Worm (Caenorhabditis elegans) whole organism, L4 larva: Measurements from ENCODE around the gene zzz-1.

ENCODE experiments used
- R02D3.7 ChIP-seq: fragments of 150-350 bp; sonication (generic microtip); optimal IDR thresholded peaks from 3 replicates; lab custom pipeline; 2014; ENCODE audit warnings: missing biosample characterization, missing genetic modification characterization
- T20F7.1 ChIP-seq: fragments of 200-800 bp; sonication (Bioruptor generic); optimal IDR thresholded peaks from 2 replicates; lab custom pipeline; 2018; ENCODE audit warnings: mild to moderate bottlenecking, missing genetic modification characterization, missing compliant biosample characterization
- T26A8.4 ChIP-seq: fragments of 200-800 bp; sonication (Bioruptor generic); IDR thresholded peaks from 2 replicates; pipeline ENCODE4 v1.3.6; 2022; ENCODE audit warnings: missing genetic modification characterization, missing compliant biosample characterization
- Y5F2A.4 ChIP-seq: fragments of 200-800 bp; sonication (Bioruptor generic); optimal IDR thresholded peaks from 2 replicates; lab custom pipeline; 2018; ENCODE audit warnings: mild to moderate bottlenecking, missing genetic modification characterization, missing compliant biosample characterization
- aha-1 ChIP-seq: fragments of 150-350 bp; peaks from one replicate; lab custom pipeline; 2014; ENCODE audit warnings: missing biosample characterization, missing genetic modification characterization
- aly-2 ChIP-seq: sonication (generic microtip); optimal IDR thresholded peaks from 2 replicates; lab custom pipeline; 2018; ENCODE audit warnings: missing biosample characterization, missing genetic modification characterization
- arid-1 ChIP-seq: fragments of 200-800 bp; sonication (Bioruptor generic); conservative IDR thresholded peaks from 2 replicates; pipeline ENCODE4 v1.3.6; 2022; ENCODE audit warnings: missing genetic modification reagents, missing genetic modification characterization, missing compliant biosample characterization
- attf-4 ChIP-seq: sonication (generic microtip); optimal IDR thresholded peaks from 3 replicates; lab custom pipeline; 2017; ENCODE audit warnings: missing biosample characterization, missing genetic modification characterization
- ceh-20 ChIP-seq: fragments of 200-800 bp; sonication (Bioruptor generic); IDR thresholded peaks from 2 replicates; pipeline ENCODE4 v1.3.6; 2022; ENCODE audit warnings: missing genetic modification reagents, missing genetic modification characterization, missing compliant biosample characterization
- ceh-28 ChIP-seq: fragments of 150-350 bp; optimal IDR thresholded peaks from 2 replicates; lab custom pipeline; 2014; ENCODE audit warnings: missing biosample characterization, missing genetic modification reagents, missing genetic modification characterization
- ceh-32 ChIP-seq: sonication (generic microtip); optimal IDR thresholded peaks from 2 replicates; lab custom pipeline; 2016; ENCODE audit warnings: mild to moderate bottlenecking, missing genetic modification characterization, missing compliant biosample characterization; ENCODE audit not compliant: poor library complexity
- ces-1 ChIP-seq: fragments of 150-350 bp; sonication (generic microtip); optimal IDR thresholded peaks from 4 replicates; lab custom pipeline; 2014; ENCODE audit warnings: missing biosample characterization, missing genetic modification reagents, missing genetic modification characterization
- cey-2 ChIP-seq: sonication (generic microtip); optimal IDR thresholded peaks from 3 replicates; lab custom pipeline; 2017; ENCODE audit warnings: missing genetic modification characterization, mild to moderate bottlenecking, missing compliant biosample characterization, antibody characterized with exemption, borderline replicate concordance; ENCODE audit not compliant: insufficient read depth
- ctbp-1 ChIP-seq: fragments of 200-800 bp; sonication (Bioruptor generic); IDR thresholded peaks from 2 replicates; pipeline ENCODE4 v1.3.6; 2022; ENCODE audit warnings: missing genetic modification reagents, missing genetic modification characterization, missing compliant biosample characterization
- daf-16 ChIP-seq, 3 experiments: sonication (generic microtip); optimal IDR thresholded peaks; 2 replicates each; lab custom pipeline; 2016 to 2017; ENCODE audit warnings: missing genetic modification characterization in 3 of 3, missing genetic modification reagents in 3 of 3, mild to moderate bottlenecking in 2 of 3, missing compliant biosample characterization in 2 of 3, missing biosample characterization in 1 of 3, moderate library complexity in 1 of 3
- dmd-6 ChIP-seq: fragments of 200-800 bp; sonication (Bioruptor generic); IDR thresholded peaks from 2 replicates; pipeline ENCODE4 v1.3.6; 2022; ENCODE audit warnings: missing genetic modification reagents, missing genetic modification characterization, missing compliant biosample characterization
- dmd-9 ChIP-seq: fragments of 200-800 bp; sonication (Bioruptor generic); IDR thresholded peaks from 2 replicates; pipeline ENCODE4 v1.3.6; 2022; ENCODE audit warnings: missing genetic modification reagents, missing genetic modification characterization, missing compliant biosample characterization
- dpl-1 ChIP-seq: fragments of 150-350 bp; optimal IDR thresholded peaks from 2 replicates; lab custom pipeline; 2014; ENCODE audit warnings: missing biosample characterization, missing genetic modification reagents, missing genetic modification characterization
- dve-1 ChIP-seq: sonication (generic microtip); optimal IDR thresholded peaks from 2 replicates; lab custom pipeline; 2017; ENCODE audit warnings: antibody characterized with exemption, mild to moderate bottlenecking, missing genetic modification characterization, missing compliant biosample characterization; ENCODE audit not compliant: insufficient read depth
- fkh-10 ChIP-seq: fragments of 150-350 bp; optimal IDR thresholded peaks from 2 replicates; lab custom pipeline; 2014; ENCODE audit warnings: missing biosample characterization, missing genetic modification reagents, missing genetic modification characterization
- fos-1 ChIP-seq: fragments of 150-350 bp; optimal IDR thresholded peaks from 2 replicates; lab custom pipeline; 2014; ENCODE audit warnings: missing biosample characterization, missing genetic modification characterization
- gei-8 ChIP-seq: fragments of 200-800 bp; sonication (Bioruptor generic); optimal IDR thresholded peaks from 2 replicates; lab custom pipeline; 2018; ENCODE audit warnings: mild to moderate bottlenecking, missing genetic modification characterization, missing compliant biosample characterization
- hif-1 ChIP-seq, 2 experiments: sonication (generic microtip); optimal IDR thresholded peaks; 2 replicates each; lab custom pipeline; 2016 to 2017; ENCODE audit warnings: missing compliant biosample characterization in 2 of 2, missing genetic modification characterization in 2 of 2, missing genetic modification reagents in 2 of 2, missing genotype in 2 of 2, mild to moderate bottlenecking in 1 of 2
- hlh-11 ChIP-seq: fragments of 200-800 bp; sonication (Bioruptor generic); optimal IDR thresholded peaks from 2 replicates; lab custom pipeline; 2018; ENCODE audit warnings: mild to moderate bottlenecking, missing genetic modification characterization, missing compliant biosample characterization
- hlh-30 ChIP-seq: sonication (generic microtip); optimal IDR thresholded peaks from 2 replicates; lab custom pipeline; 2017; ENCODE audit warnings: antibody characterized with exemption, mild to moderate bottlenecking, missing genetic modification characterization, missing compliant biosample characterization; ENCODE audit not compliant: insufficient read depth
- hmg-1.1 ChIP-seq: fragments of 200-800 bp; sonication (Bioruptor generic); IDR thresholded peaks from 2 replicates; pipeline ENCODE4 v1.3.6; 2022; ENCODE audit warnings: missing genetic modification reagents, missing genetic modification characterization, missing compliant biosample characterization
- lin-1 ChIP-seq: fragments of 200-800 bp; sonication (Bioruptor generic); IDR thresholded peaks from 2 replicates; pipeline ENCODE4 v1.3.6; 2022; ENCODE audit warnings: missing genetic modification reagents, missing genetic modification characterization, missing compliant biosample characterization
- lin-38 ChIP-seq: fragments of 200-800 bp; sonication (Bioruptor generic); IDR thresholded peaks from 2 replicates; pipeline ENCODE4 v1.3.6; 2022; ENCODE audit warnings: missing genetic modification reagents, missing genetic modification characterization, missing compliant biosample characterization
- madf-9 ChIP-seq: fragments of 200-800 bp; sonication (Bioruptor generic); conservative IDR thresholded peaks from 2 replicates; pipeline ENCODE4 v1.3.6; 2022; ENCODE audit warnings: missing genetic modification reagents, missing genetic modification characterization, missing compliant biosample characterization
- mdl-1 ChIP-seq, 2 experiments: fragments of 150-350 bp in 1 of 2; sonication (generic microtip) in 1 of 2; optimal IDR thresholded peaks; 2 replicates each; lab custom pipeline; 2014 to 2017; ENCODE audit warnings: missing biosample characterization in 2 of 2, missing genetic modification characterization in 2 of 2
- mep-1 ChIP-seq: fragments of 150-350 bp; sonication (generic microtip); optimal IDR thresholded peaks from 3 replicates; lab custom pipeline; 2014; ENCODE audit warnings: missing biosample characterization, missing genetic modification characterization
- mes-2 ChIP-seq: sonication (generic microtip); optimal IDR thresholded peaks from 2 replicates; lab custom pipeline; 2016; ENCODE audit warnings: missing genotype, mild to moderate bottlenecking, missing genetic modification characterization, missing compliant biosample characterization; ENCODE audit not compliant: poor library complexity, severe bottlenecking
- mxl-3 ChIP-seq: fragments of 200-800 bp; sonication (Bioruptor generic); optimal IDR thresholded peaks from 2 replicates; lab custom pipeline; 2018; ENCODE audit warnings: mild to moderate bottlenecking, missing genetic modification characterization, missing compliant biosample characterization
- nhr-10 ChIP-seq: fragments of 150-350 bp; optimal IDR thresholded peaks from 2 replicates; lab custom pipeline; 2014; ENCODE audit warnings: missing biosample characterization, missing genetic modification characterization
- nhr-11 ChIP-seq: fragments of 150-350 bp; optimal IDR thresholded peaks from 2 replicates; lab custom pipeline; 2014; ENCODE audit warnings: missing biosample characterization, missing genetic modification characterization
- nhr-237 ChIP-seq: sonication (generic microtip); optimal IDR thresholded peaks from 2 replicates; lab custom pipeline; 2017; ENCODE audit warnings: missing biosample characterization, missing genetic modification characterization
- nhr-28 ChIP-seq: fragments of 150-350 bp; optimal IDR thresholded peaks from 2 replicates; lab custom pipeline; 2014; ENCODE audit warnings: missing biosample characterization, missing genetic modification characterization
- nhr-41 ChIP-seq: fragments of 200-800 bp; sonication (Bioruptor generic); IDR thresholded peaks from 2 replicates; pipeline ENCODE4 v1.3.6; 2022; ENCODE audit warnings: missing genetic modification reagents, missing genetic modification characterization, missing compliant biosample characterization
- nhr-42 ChIP-seq: fragments of 200-800 bp; sonication (Bioruptor generic); IDR thresholded peaks from 2 replicates; pipeline ENCODE4 v1.3.6; 2022; ENCODE audit warnings: missing genetic modification characterization, missing compliant biosample characterization
- nhr-6 ChIP-seq: fragments of 150-350 bp; optimal IDR thresholded peaks from 2 replicates; lab custom pipeline; 2014; ENCODE audit warnings: missing biosample characterization, missing genetic modification characterization
- nhr-77 ChIP-seq: fragments of 150-350 bp; optimal IDR thresholded peaks from 2 replicates; lab custom pipeline; 2014; ENCODE audit warnings: missing biosample characterization, missing genetic modification characterization
- pqm-1 ChIP-seq: sonication (generic microtip); optimal IDR thresholded peaks from 2 replicates; lab custom pipeline; 2017; ENCODE audit warnings: missing biosample characterization, missing genetic modification characterization
- snpc-1.2 ChIP-seq: fragments of 200-800 bp; sonication (Bioruptor generic); IDR thresholded peaks from 2 replicates; pipeline ENCODE4 v1.3.6; 2022; ENCODE audit warnings: missing genetic modification reagents, missing genetic modification characterization, missing compliant biosample characterization
- tag-97 ChIP-seq: fragments of 200-800 bp; sonication (Bioruptor generic); IDR thresholded peaks from 2 replicates; pipeline ENCODE4 v1.3.6; 2022; ENCODE audit warnings: missing genetic modification characterization, missing compliant biosample characterization
- tra-1 ChIP-seq: fragments of 200-800 bp; sonication (Bioruptor generic); IDR thresholded peaks from 2 replicates; pipeline ENCODE4 v1.3.6; 2022; ENCODE audit warnings: missing genetic modification reagents, missing genetic modification characterization, missing compliant biosample characterization
- unc-62 ChIP-seq, 3 experiments: fragments of 150-350 bp in 1 of 3; sonication (generic microtip); optimal IDR thresholded peaks in 2 of 3; peaks in 1 of 3; 1 replicate in 1 of 3; 2 replicates in 2 of 3; lab custom pipeline; 2014 to 2017; ENCODE audit warnings: missing biosample characterization in 3 of 3, missing genetic modification characterization in 3 of 3, missing genetic modification reagents in 3 of 3, missing genotype in 1 of 3
- ztf-7 ChIP-seq: fragments of 150-350 bp; optimal IDR thresholded peaks from 2 replicates; lab custom pipeline; 2014; ENCODE audit warnings: missing biosample characterization, missing genetic modification characterization

zzz-1 gene

ce11 chrV:10938739-10939138 is 29.8 kb upstream of the zzz-1 start, which contains the start of gene F17C11.11 (continued):
- peak; percentile 35 for TF ChIP-seq mxl-3 (GFP tag; lab: Kevin White, UChicago)
- peak; percentile 36 for TF ChIP-seq nhr-6 (tag; lab: Kevin White, UChicago)
- TF ChIP-seq T20F7.1 (GFP tag; lab: Kevin White, UChicago): no peak
- no peak for TF ChIP-seq ceh-32 (tag; lab: Kevin White, UChicago)
- TF ChIP-seq ces-1: no peak
- TF ChIP-seq aly-2 (tag; lab: Kevin White, UChicago): no peak
- no peak for TF ChIP-seq nhr-41
- TF ChIP-seq hmg-1.1 (GFP tag; lab: Robert Waterston, UW): no peak
- TF ChIP-seq cey-2 (tag; lab: Kevin White, UChicago): peak; percentile 43

- TF ChIP-seq nhr-6 (tag; lab: Kevin White, UChicago): no peak
- TF ChIP-seq mdl-1 (tag; optimal IDR thresholded peaks at IDR 0.05; lab: Kevin White, UChicago): peak in 1 of 2 experiments; percentile 29
- TF ChIP-seq nhr-77: no peak
- no peak for TF ChIP-seq snpc-1.2 (GFP tag; lab: Robert Waterston, UW)
- TF ChIP-seq daf-16 (GFP tag; optimal IDR thresholded peaks at IDR 0.05; lab: Kevin White, UChicago): no peak
- TF ChIP-seq daf-16 (tag; optimal IDR thresholded peaks at IDR 0.05; lab: Kevin White, UChicago): peak; percentile 22
- TF ChIP-seq ceh-28 (tag; lab: Kevin White, UChicago): no peak
- TF ChIP-seq aha-1 (tag; lab: Kevin White, UChicago): peak; percentile 30
- TF ChIP-seq nhr-42 (GFP tag; lab: Robert Waterston, UW): 0 out of 2 replicates have a peak, but pooled peaks have one; percentile 16
- TF ChIP-seq tra-1 (GFP tag; lab: Robert Waterston, UW): no peak
- TF ChIP-seq nhr-41: no peak
- peak in 1 of 2 experiments; percentile 43 for TF ChIP-seq hif-1 (tag; optimal IDR thresholded peaks at IDR 0.05; lab: Kevin White, UChicago)
- TF ChIP-seq hlh-30 (tag; lab: Kevin White, UChicago): peak; percentile 85
- TF ChIP-seq ztf-7 (tag; lab: Kevin White, UChicago): peak; percentile 93
- TF ChIP-seq gei-8 (GFP tag; lab: Kevin White, UChicago): peak; percentile 43
- no peak for TF ChIP-seq tag-97 (GFP tag; lab: Robert Waterston, UW)
- TF ChIP-seq lin-1: no peak
- peak; percentile 22 for TF ChIP-seq nhr-11 (tag; lab: Kevin White, UChicago)
- TF ChIP-seq dmd-6 (GFP tag; lab: Robert Waterston, UW): peak; percentile 65
- TF ChIP-seq fos-1 (tag; lab: Kevin White, UChicago): no peak
- TF ChIP-seq nhr-28 (tag; lab: Kevin White, UChicago): peak; percentile 48
- TF ChIP-seq dve-1 (tag; lab: Kevin White, UChicago): peak; percentile 37
- TF ChIP-seq hlh-11 (tag; lab: Kevin White, UChicago): peak; percentile 23
- TF ChIP-seq nhr-10 (tag; lab: Kevin White, UChicago): no peak
- peak; percentile 32; the same call in 1 of the 2 replicates for TF ChIP-seq T26A8.4 (GFP tag; lab: Robert Waterston, UW)
- TF ChIP-seq ceh-32 (tag; lab: Kevin White, UChicago): no peak
- peak; percentile 70 for TF ChIP-seq mep-1 (tag; lab: Kevin White, UChicago)
- no peak for TF ChIP-seq attf-4 (tag; lab: Kevin White, UChicago)
- no peak for TF ChIP-seq nhr-237 (tag; lab: Kevin White, UChicago)
- 0 out of 2 replicates have a peak, but pooled peaks have one; percentile 23 for TF ChIP-seq lin-38 (GFP tag; lab: Robert Waterston, UW)
- peak in 1 of 2 experiments; percentile 66 for TF ChIP-seq unc-62 (GFP tag; optimal IDR thresholded peaks at IDR 0.05 in 1 of 2; lab: Kevin White, UChicago)
- TF ChIP-seq unc-62 (tag; optimal IDR thresholded peaks at IDR 0.05; lab: Kevin White, UChicago): no peak
- TF ChIP-seq fkh-10: peak; percentile 95
- TF ChIP-seq ceh-20 (GFP tag; lab: Robert Waterston, UW): peak; percentile 23; the same call in 1 of the 2 replicates
- TF ChIP-seq Y5F2A.4 (GFP tag; lab: Kevin White, UChicago): no peak
- TF ChIP-seq madf-9 (GFP tag; lab: Robert Waterston, UW): no peak
- no peak for TF ChIP-seq ctbp-1 (GFP tag; lab: Robert Waterston, UW)
- TF ChIP-seq pqm-1 (tag; lab: Kevin White, UChicago): no peak
- no peak for TF ChIP-seq R02D3.7 (tag; lab: Kevin White, UChicago)
- TF ChIP-seq dmd-9 (GFP tag; lab: Robert Waterston, UW): no peak
- TF ChIP-seq dpl-1 (GFP tag; lab: Kevin White, UChicago): no peak
- no peak for TF ChIP-seq mes-2
- no peak for TF ChIP-seq arid-1 (GFP tag; lab: Robert Waterston, UW)
Observed at ce11 chrV:10937294-10937693, 28.3 kb upstream of the zzz-1 start.
